Fruit fly (Drosophila melanogaster): ENCODE measurements around the gene Ugt36F1.

Ugt36F1 gene

dm6 chr2L:18810960-18811642 is 8.0 kb upstream of the Ugt36F1 start, which contains the start of the genes CG10570 and CG42502 (continued):
- TF ChIP-seq CG32006 (GFP tag; optimal IDR thresholded peaks at IDR 0.05) (no peak), CG3032 (tag; optimal IDR thresholded peaks at IDR 0.05) (peak; percentile 40), CG8119 (GFP tag; IDR thresholded peaks at IDR 0.05) (no peak), CG4318 (GFP tag; optimal IDR thresholded peaks at IDR 0.05) (no peak), ss (GFP tag; optimal IDR thresholded peaks at IDR 0.05) (peak in 1 of 2 experiments; percentile 43), CG7368 (GFP tag; optimal IDR thresholded peaks at IDR 0.05) (no peak), Eip93F (GFP tag; optimal IDR thresholded peaks at IDR 0.05) (no peak), Sox15 (GFP tag; optimal IDR thresholded peaks at IDR 0.05) (peak; percentile 10), CG11902 (GFP tag; optimal IDR thresholded peaks at IDR 0.05) (peak; percentile 30), CG1621 (tag; optimal IDR thresholded peaks at IDR 0.05) (peak; percentile 93), CG10631 (GFP tag; optimal IDR thresholded peaks at IDR 0.05) (peak; percentile 21), CG34406 (GFP tag; optimal IDR thresholded peaks at IDR 0.05) (peak; percentile 48), Eip75B (GFP tag; optimal IDR thresholded peaks at IDR 0.05) (no peak), lz (GFP tag; optimal IDR thresholded peaks at IDR 0.05) (no peak), CG31627 (GFP tag; optimal IDR thresholded peaks at IDR 0.05) (no peak), CG9139 (GFP tag; optimal IDR thresholded peaks at IDR 0.05) (no peak), CG15336 (GFP tag; IDR thresholded peaks at IDR 0.05) (no peak), Ets21C (GFP tag; optimal IDR thresholded peaks at IDR 0.05) (no peak), Hr38 (GFP tag; optimal IDR thresholded peaks at IDR 0.05) (no peak), CG6276 (GFP tag; optimal IDR thresholded peaks at IDR 0.05) (no peak), acj6 (GFP tag; optimal IDR thresholded peaks at IDR 0.05) (peak; percentile 9), svp (GFP tag) (peak; percentile 60), CG6808 (GFP tag; optimal IDR thresholded peaks at IDR 0.05) (peak; percentile 37), Hr39 (GFP tag; optimal IDR thresholded peaks at IDR 0.05) (no peak), Hr4 (GFP tag; optimal IDR thresholded peaks at IDR 0.05) (no peak), Smox (GFP tag; optimal IDR thresholded peaks at IDR 0.05) (peak; percentile 16), dac (GFP tag; optimal IDR thresholded peaks at IDR 0.05) (no peak)

- TF ChIP-seq Ets96B (tag; optimal IDR thresholded peaks at IDR 0.05) (no peak), dsx (GFP tag; optimal IDR thresholded peaks at IDR 0.05; ENCODE audit: poor library complexity, severe bottlenecking) (no peak), Blimp-1 (GFP tag; optimal IDR thresholded peaks at IDR 0.05) (no peak), CG31627 (GFP tag; optimal IDR thresholded peaks at IDR 0.05) (no peak), CG8119 (GFP tag; IDR thresholded peaks at IDR 0.05) (no peak), Hr39 (GFP tag; optimal IDR thresholded peaks at IDR 0.05) (no peak), Sox102F (GFP tag; optimal IDR thresholded peaks at IDR 0.05) (no peak), Hr4 (GFP tag; optimal IDR thresholded peaks at IDR 0.05) (no peak), Met (GFP tag; optimal IDR thresholded peaks at IDR 0.05) (no peak), fd85E (GFP tag; optimal IDR thresholded peaks at IDR 0.05) (no peak), CG6854 (GFP tag; optimal IDR thresholded peaks at IDR 0.05) (no peak), CG9139 (GFP tag; optimal IDR thresholded peaks at IDR 0.05) (no peak), fkh (GFP tag; optimal IDR thresholded peaks at IDR 0.05) (no peak), CG32006 (GFP tag; optimal IDR thresholded peaks at IDR 0.05) (no peak), Smox (GFP tag; optimal IDR thresholded peaks at IDR 0.05) (no peak), CG6163 (GFP tag; IDR thresholded peaks at IDR 0.05) (no peak)
These were observed 6.8 kb upstream of the Ugt36F1 start, which contains the start of the genes CG17325 and CG42305 for dm6 chr2L:18812348-18812747. Gene CG17325, plus strand, starts transcription at chr2L:18812648. Gene CG42305, plus strand, starts transcription at chr2L:18812648.

- TF ChIP-seq Sox14 (GFP tag; optimal IDR thresholded peaks at IDR 0.05) (no peak), Hr39 (GFP tag; optimal IDR thresholded peaks at IDR 0.05) (no peak), CG6792 (GFP tag; optimal IDR thresholded peaks at IDR 0.05) (no peak), Smox (GFP tag; optimal IDR thresholded peaks at IDR 0.05) (no peak), CG31627 (GFP tag; optimal IDR thresholded peaks at IDR 0.05) (no peak), dac (GFP tag; optimal IDR thresholded peaks at IDR 0.05) (no peak), CG4318 (GFP tag; optimal IDR thresholded peaks at IDR 0.05) (no peak), topi (GFP tag; optimal IDR thresholded peaks at IDR 0.05) (no peak), net (GFP tag; optimal IDR thresholded peaks at IDR 0.05) (no peak), Hr4 (GFP tag; optimal IDR thresholded peaks at IDR 0.05) (no peak), pdm3 (GFP tag; optimal IDR thresholded peaks at IDR 0.05) (no peak), CG8319 (GFP tag; optimal IDR thresholded peaks at IDR 0.05) (no peak), Eip78C (GFP tag) (no peak), CG6854 (GFP tag; optimal IDR thresholded peaks at IDR 0.05) (no peak), CG7368 (GFP tag; optimal IDR thresholded peaks at IDR 0.05) (no peak), Blimp-1 (GFP tag; optimal IDR thresholded peaks at IDR 0.05) (no peak)
These were observed 6.4 kb upstream of the Ugt36F1 start for dm6 chr2L:18812755-18813154.
